Worm (Caenorhabditis elegans) whole organism, L2 larva: ENCODE results near the gene Y37H2A.7.

Experiments used
- blmp-1 ChIP-seq: sonication (generic microtip); optimal IDR thresholded peaks from 2 replicates; lab custom pipeline; 2017; ENCODE audit warnings: missing genetic modification characterization, mild to moderate bottlenecking, missing compliant biosample characterization, antibody characterized with exemption, moderate library complexity; ENCODE audit not compliant: insufficient read depth
- elt-3 ChIP-seq: sonication (generic microtip); optimal IDR thresholded peaks from 2 replicates; lab custom pipeline; 2017; ENCODE audit warnings: missing biosample characterization, missing genetic modification characterization
- fos-1 ChIP-seq: fragments of 150-350 bp; optimal IDR thresholded peaks from 2 replicates; lab custom pipeline; 2014; ENCODE audit warnings: missing biosample characterization, missing genetic modification characterization
- lin-13 ChIP-seq: fragments of 150-350 bp; optimal IDR thresholded peaks from 2 replicates; lab custom pipeline; 2014; ENCODE audit warnings: missing biosample characterization, missing genetic modification reagents, missing genetic modification characterization
- mdl-1 ChIP-seq, 2 experiments: fragments of 150-350 bp in 1 of 2; sonication (generic microtip) in 1 of 2; optimal IDR thresholded peaks; 2 replicates each; lab custom pipeline; 2017; ENCODE audit warnings: missing biosample characterization in 2 of 2, missing genetic modification characterization in 2 of 2
- nhr-10 ChIP-seq: sonication (generic microtip); optimal IDR thresholded peaks from 2 replicates; lab custom pipeline; 2017; ENCODE audit warnings: missing biosample characterization, missing genetic modification characterization
- nhr-11 ChIP-seq: fragments of 150-350 bp; optimal IDR thresholded peaks from 2 replicates; lab custom pipeline; 2014; ENCODE audit warnings: missing biosample characterization, missing genetic modification characterization
- nhr-77 ChIP-seq: fragments of 150-350 bp; optimal IDR thresholded peaks from 2 replicates; lab custom pipeline; 2014; ENCODE audit warnings: missing biosample characterization, missing genetic modification characterization
- unc-62 ChIP-seq: fragments of 150-350 bp; optimal IDR thresholded peaks from 2 replicates; lab custom pipeline; 2014; ENCODE audit warnings: missing biosample characterization, missing genetic modification reagents, missing genetic modification characterization
- zag-1 ChIP-seq: fragments of 150-350 bp; optimal IDR thresholded peaks from 2 replicates; lab custom pipeline; 2014; ENCODE audit warnings: missing biosample characterization, missing genetic modification characterization

- TF ChIP-seq nhr-10 (tag; lab: Kevin White, UChicago) (no peak), blmp-1 (no peak), unc-62 (GFP tag; lab: Kevin White, UChicago) (no peak), zag-1 (tag; lab: Kevin White, UChicago) (no peak), nhr-11 (tag; lab: Kevin White, UChicago) (no peak), lin-13 (GFP tag; lab: Kevin White, UChicago) (no peak), nhr-77 (tag; lab: Kevin White, UChicago) (no peak), fos-1 (tag; lab: Kevin White, UChicago) (no peak), mdl-1 (tag; optimal IDR thresholded peaks at IDR 0.05; lab: Kevin White, UChicago) (no peak), elt-3 (tag; lab: Kevin White, UChicago) (no peak)
These were observed 7.1 kb downstream of the Y37H2A.7 start, which contains the start of gene fbxa-211 for ce11 chrV:18127192-18127591.
